Fruit fly (Drosophila melanogaster): ENCODE measurements around the gene CG10298.

CG10298 gene

DNA sequence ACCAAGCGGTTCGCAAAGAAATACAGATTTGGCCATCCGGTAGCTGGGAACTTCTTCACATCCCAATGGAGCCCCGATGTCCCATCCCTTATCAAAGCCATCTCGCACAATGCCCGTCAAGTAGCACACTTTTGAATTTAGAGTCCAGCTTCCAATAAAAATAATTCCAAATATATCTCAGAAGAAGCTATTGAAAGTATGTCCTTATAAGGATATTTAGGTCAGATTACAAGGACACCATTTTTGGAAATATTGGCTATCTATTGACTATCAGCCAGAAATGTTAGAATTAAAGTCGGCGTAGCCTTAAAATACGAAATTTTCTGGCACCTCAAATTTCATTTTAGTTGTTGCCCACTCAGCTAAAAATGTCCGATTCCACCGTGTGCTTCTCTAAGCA is at the start of gene CG10298:
Gene CG10298 (plus strand): TSS at position 301 of the 400 bp plus-strand sequence.
- TF ChIP-seq lola (GFP tag; optimal IDR thresholded peaks at IDR 0.05): no peak
- no peak for TF ChIP-seq sv (GFP tag; optimal IDR thresholded peaks at IDR 0.05)
- no peak for TF ChIP-seq Hr83 (GFP tag; optimal IDR thresholded peaks at IDR 0.05; ENCODE audit: poor library complexity, severe bottlenecking)
- TF ChIP-seq Vsx2 (GFP tag; optimal IDR thresholded peaks at IDR 0.05; ENCODE audit: partially characterized antibody): no peak
- TF ChIP-seq rgr (GFP tag; optimal IDR thresholded peaks at IDR 0.05): no peak
- TF ChIP-seq woc (GFP tag; optimal IDR thresholded peaks at IDR 0.05): no peak
- TF ChIP-seq br (GFP tag; optimal IDR thresholded peaks at IDR 0.05): no peak
- TF ChIP-seq foxo (GFP tag; optimal IDR thresholded peaks at IDR 0.05): no peak
- no peak for TF ChIP-seq CG9705 (GFP tag; optimal IDR thresholded peaks at IDR 0.05)

DNA sequence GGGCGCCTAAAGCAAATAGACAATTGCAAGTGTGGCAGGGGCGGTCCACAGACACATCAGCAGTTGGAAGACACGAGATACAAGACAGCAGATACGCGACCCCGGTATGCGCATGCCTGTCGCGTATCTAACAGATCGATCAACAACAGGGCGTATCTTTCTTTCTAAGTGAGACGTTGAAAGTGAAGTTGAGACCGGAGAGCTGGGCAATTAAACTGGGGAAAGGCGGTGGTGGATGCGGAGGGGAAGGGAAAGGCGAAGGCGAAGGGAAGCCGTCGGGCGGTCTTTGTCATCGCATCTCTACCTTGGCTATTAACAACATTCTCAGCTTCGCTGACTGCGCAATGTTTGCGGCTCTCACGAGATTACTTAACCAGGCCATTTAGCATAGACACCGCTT is 48.8 kb upstream of the CG10298 start:
- TF ChIP-seq Dfd (GFP tag; optimal IDR thresholded peaks at IDR 0.05) (no peak), ey (GFP tag; optimal IDR thresholded peaks at IDR 0.05) (no peak), rgr (GFP tag; optimal IDR thresholded peaks at IDR 0.05) (no peak)

dm6 chr3R:6297164-6297563 is 45.6 kb upstream of the CG10298 start:
- no peak for TF ChIP-seq usp (GFP tag; optimal IDR thresholded peaks at IDR 0.05)
- TF ChIP-seq woc (GFP tag; optimal IDR thresholded peaks at IDR 0.05): no peak
- TF ChIP-seq Abd-B (GFP tag; optimal IDR thresholded peaks at IDR 0.05): no peak
- TF ChIP-seq CrebA (GFP tag; optimal IDR thresholded peaks at IDR 0.05; ENCODE audit: borderline replicate concordance): no peak

DNA sequence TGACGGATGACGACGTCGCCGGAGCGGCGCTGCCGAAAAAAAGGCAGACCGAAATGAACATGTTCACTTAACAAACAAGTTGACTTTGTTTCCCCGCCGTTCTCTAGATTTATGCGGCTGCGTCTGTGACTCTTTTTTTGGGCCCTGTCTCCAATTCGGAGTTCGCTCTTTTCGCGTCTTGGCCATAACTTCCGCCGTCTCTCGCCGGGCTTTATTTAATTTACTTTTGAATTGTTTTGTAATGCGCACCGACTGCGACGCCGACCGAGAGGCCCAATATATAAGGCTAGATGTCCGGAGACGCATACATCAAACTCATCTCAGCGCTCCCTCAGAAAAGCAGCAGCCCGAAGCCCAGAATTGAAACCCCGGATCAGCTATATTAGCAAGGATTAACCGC is 44.0 kb upstream of the CG10298 start, which contains the start of gene Osi14:
Gene Osi14 (plus strand): TSS at position 301 of the 400 bp plus-strand sequence.
- TF ChIP-seq tai (GFP tag; optimal IDR thresholded peaks at IDR 0.05) (no peak), Mio (GFP tag; optimal IDR thresholded peaks at IDR 0.05) (no peak), Myc (optimal IDR thresholded peaks at IDR 0.05) (no peak), Jra (GFP tag; optimal IDR thresholded peaks at IDR 0.05) (no peak), N (GFP tag; optimal IDR thresholded peaks at IDR 0.05) (no peak)

dm6 chr3R:6301257-6301839 is 41.5 kb upstream of the CG10298 start, which contains the start of gene Osi15:
Osi15 (plus strand) TSS chr3R:6301804.
- TF ChIP-seq tai (GFP tag; optimal IDR thresholded peaks at IDR 0.05) (no peak), rgr (GFP tag; optimal IDR thresholded peaks at IDR 0.05) (no peak), pan (optimal IDR thresholded peaks at IDR 0.05) (no peak), sage (GFP tag; optimal IDR thresholded peaks at IDR 0.05) (no peak), Dif (GFP tag; optimal IDR thresholded peaks at IDR 0.05; ENCODE audit: partially characterized antibody) (no peak), dl (GFP tag; optimal IDR thresholded peaks at IDR 0.05; ENCODE audit: insufficient read depth in 1 of 2, partially characterized antibody in 2 of 2) (no peak), N (GFP tag; optimal IDR thresholded peaks at IDR 0.05) (no peak), fru (GFP tag; optimal IDR thresholded peaks at IDR 0.05) (no peak), usp (GFP tag; optimal IDR thresholded peaks at IDR 0.05) (no peak), Vsx2 (GFP tag; optimal IDR thresholded peaks at IDR 0.05; ENCODE audit: partially characterized antibody) (no peak), brk (GFP tag; optimal IDR thresholded peaks at IDR 0.05) (no peak), Myc (optimal IDR thresholded peaks at IDR 0.05) (no peak)

DNA sequence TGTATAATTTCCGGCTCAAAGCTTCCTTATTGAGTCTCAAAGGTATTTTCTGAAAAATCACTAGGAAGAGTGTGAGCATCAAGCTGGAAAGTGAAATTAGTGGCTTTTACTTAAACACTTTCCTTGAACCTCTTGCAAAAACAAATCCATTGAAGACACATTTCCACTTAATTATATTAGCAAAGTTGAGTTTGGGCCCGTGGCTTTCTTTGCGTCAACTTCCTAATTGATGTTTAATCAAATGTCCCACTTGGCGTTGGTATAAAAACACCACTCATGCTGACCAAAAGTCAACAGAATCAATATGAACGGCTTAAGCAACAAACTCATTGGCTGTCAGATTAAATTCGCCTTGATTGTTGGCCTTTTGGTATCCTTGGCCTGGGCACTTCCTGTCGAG is 39.1 kb upstream of the CG10298 start, which contains the start of gene CG46396:
Gene CG46396 (plus strand): TSS at position 301 of the 400 bp plus-strand sequence.
- TF ChIP-seq CG9705 (GFP tag; optimal IDR thresholded peaks at IDR 0.05) (no peak), Rel (GFP tag; optimal IDR thresholded peaks at IDR 0.05) (no peak), Rel (tag; optimal IDR thresholded peaks at IDR 0.05) (no peak), rgr (GFP tag; optimal IDR thresholded peaks at IDR 0.05) (no peak), Sp1 (GFP tag; optimal IDR thresholded peaks at IDR 0.05) (no peak), Dfd (GFP tag; optimal IDR thresholded peaks at IDR 0.05) (no peak), Jra (GFP tag; optimal IDR thresholded peaks at IDR 0.05) (no peak)

- no peak for TF ChIP-seq Dif (GFP tag; optimal IDR thresholded peaks at IDR 0.05; ENCODE audit: partially characterized antibody)
- no peak for TF ChIP-seq woc (GFP tag; optimal IDR thresholded peaks at IDR 0.05)
- TF ChIP-seq Abd-B (GFP tag; optimal IDR thresholded peaks at IDR 0.05): no peak
- TF ChIP-seq CrebA (GFP tag; optimal IDR thresholded peaks at IDR 0.05; ENCODE audit: borderline replicate concordance): no peak
- no peak for TF ChIP-seq fru (GFP tag; optimal IDR thresholded peaks at IDR 0.05)
- no peak for TF ChIP-seq h (GFP tag; optimal IDR thresholded peaks at IDR 0.05)
- no peak for TF ChIP-seq Myc (optimal IDR thresholded peaks at IDR 0.05)
- TF ChIP-seq OdsH (GFP tag; optimal IDR thresholded peaks at IDR 0.05): no peak
- TF ChIP-seq Vsx2 (GFP tag; optimal IDR thresholded peaks at IDR 0.05; ENCODE audit: partially characterized antibody): no peak
- TF ChIP-seq GATAd (GFP tag; optimal IDR thresholded peaks at IDR 0.05): no peak
- TF ChIP-seq Rel (GFP tag; optimal IDR thresholded peaks at IDR 0.05): no peak
- no peak for TF ChIP-seq Rel (tag; optimal IDR thresholded peaks at IDR 0.05)
- no peak for TF ChIP-seq usp (GFP tag; optimal IDR thresholded peaks at IDR 0.05)
- TF ChIP-seq foxo (GFP tag; optimal IDR thresholded peaks at IDR 0.05): no peak
Observed at dm6 chr3R:6304947-6305346, 37.9 kb upstream of the CG10298 start, which contains the start of gene Osi16. Osi16 (plus strand) TSS chr3R:6305247.
